Fruit fly (Drosophila melanogaster) whole organism, pupa: ENCODE data around the gene CG31176.

Experiments
- CG10348 ChIP-seq: fragments of 200-800 bp; sonication (Bioruptor generic); IDR thresholded peaks from 2 replicates; pipeline ENCODE4 v1.3.6; 2022; ENCODE audit warnings: missing biosample characterization, missing genetic modification characterization
- CG12605 ChIP-seq: fragments of 200-800 bp; sonication (Bioruptor generic); IDR thresholded peaks from 2 replicates; pipeline ENCODE4 v1.3.6; 2022; ENCODE audit warnings: missing biosample characterization, missing genetic modification characterization
- CG13204 ChIP-seq: fragments of 200-800 bp; sonication (Bioruptor generic); optimal IDR thresholded peaks from 2 replicates; lab custom pipeline; 2018; ENCODE audit warnings: missing biosample characterization, mild to moderate bottlenecking, missing genetic modification characterization, moderate library complexity
- CG14655 ChIP-seq: fragments of 200-800 bp; sonication (Bioruptor generic); optimal IDR thresholded peaks from 3 replicates; lab custom pipeline; 2017; ENCODE audit warnings: mild to moderate bottlenecking, missing biosample characterization, missing genetic modification reagents, missing genetic modification characterization
- CG15710 ChIP-seq: fragments of 200-800 bp; sonication (Bioruptor generic); optimal IDR thresholded peaks from 2 replicates; lab custom pipeline; 2018; ENCODE audit warnings: missing biosample characterization, mild to moderate bottlenecking, missing genetic modification characterization, moderate library complexity
- CG17806 ChIP-seq: fragments of 200-800 bp; sonication (Bioruptor generic); optimal IDR thresholded peaks from 2 replicates; lab custom pipeline; 2018; ENCODE audit warnings: missing biosample characterization, mild to moderate bottlenecking, missing genetic modification characterization, moderate library complexity
- CG32121 ChIP-seq: fragments of 200-800 bp; sonication (Bioruptor generic); IDR thresholded peaks from 2 replicates; pipeline ENCODE4 v1.3.6; 2022; ENCODE audit warnings: missing biosample characterization, missing genetic modification characterization
- CG34367 ChIP-seq: fragments of 200-800 bp; sonication (Bioruptor generic); optimal IDR thresholded peaks from 2 replicates; lab custom pipeline; 2018; ENCODE audit warnings: missing biosample characterization, mild to moderate bottlenecking, missing genetic modification characterization
- CG4496 ChIP-seq: fragments of 200-800 bp; sonication (Bioruptor generic); IDR thresholded peaks from 3 replicates; pipeline ENCODE4 v1.3.6; 2022; ENCODE audit warnings: missing biosample characterization, missing genetic modification characterization
- CG8159 ChIP-seq: fragments of 200-800 bp; sonication (Bioruptor generic); optimal IDR thresholded peaks from 3 replicates; lab custom pipeline; 2018; ENCODE audit warnings: missing biosample characterization, mild to moderate bottlenecking, missing genetic modification characterization, moderate library complexity
- CG8301 ChIP-seq: fragments of 200-800 bp; sonication (Bioruptor generic); optimal IDR thresholded peaks from 2 replicates; lab custom pipeline; 2018; ENCODE audit warnings: missing biosample characterization, mild to moderate bottlenecking, missing genetic modification characterization
- CG9948 ChIP-seq: fragments of 200-800 bp; sonication (Bioruptor generic); optimal IDR thresholded peaks from 2 replicates; lab custom pipeline; 2018; ENCODE audit warnings: missing biosample characterization, mild to moderate bottlenecking, missing genetic modification characterization, moderate library complexity
- D1 ChIP-seq: fragments of 200-800 bp; sonication (Bioruptor generic); optimal IDR thresholded peaks from 2 replicates; lab custom pipeline; 2018; ENCODE audit warnings: missing biosample characterization, mild to moderate bottlenecking, missing genetic modification characterization, moderate library complexity
- EcR ChIP-seq: fragments of 200-800 bp; sonication (Bioruptor generic); optimal IDR thresholded peaks from 3 replicates; lab custom pipeline; 2019; ENCODE audit warnings: missing biosample characterization, missing genetic modification characterization, mild to moderate bottlenecking, moderate library complexity, missing genetic modification reagents
- Ets98B ChIP-seq: fragments of 200-800 bp; sonication (Bioruptor generic); IDR thresholded peaks from 2 replicates; pipeline ENCODE4 v1.3.6; 2022; ENCODE audit warnings: missing biosample characterization, missing genetic modification characterization
- Pif1A ChIP-seq: fragments of 200-800 bp; sonication (Bioruptor generic); optimal IDR thresholded peaks from 3 replicates; lab custom pipeline; 2016; ENCODE audit warnings: missing biosample characterization, missing genetic modification characterization
- Pif1B ChIP-seq: fragments of 200-800 bp; sonication (Bioruptor generic); optimal IDR thresholded peaks from 3 replicates; lab custom pipeline; 2016; ENCODE audit warnings: missing biosample characterization, missing genetic modification characterization
- Snoo ChIP-seq: fragments of 200-800 bp; sonication (Bioruptor generic); optimal IDR thresholded peaks from 3 replicates; lab custom pipeline; 2017; ENCODE audit warnings: missing biosample characterization, mild to moderate bottlenecking, missing genetic modification characterization, inconsistent platforms
- fd96Ca ChIP-seq: fragments of 200-800 bp; sonication (Bioruptor generic); IDR thresholded peaks from 3 replicates; pipeline ENCODE4 v1.3.6; 2022; ENCODE audit warnings: missing biosample characterization, missing genetic modification characterization
- gl ChIP-seq: fragments of 200-800 bp; sonication (Bioruptor generic); optimal IDR thresholded peaks from 2 replicates; lab custom pipeline; 2018; ENCODE audit warnings: missing biosample characterization, mild to moderate bottlenecking, missing genetic modification characterization
- rn ChIP-seq: fragments of 200-800 bp; sonication (Bioruptor generic); IDR thresholded peaks from 2 replicates; pipeline ENCODE4 v1.3.6; 2022; ENCODE audit warnings: missing biosample characterization, missing genetic modification characterization

The CG31176 gene

dm6 chr3R:21662501-21663007, 56.9 kb downstream of the CG31176 start, which contains the start of gene Archease:
Archease (minus strand) TSS chr3R:21662972.
- TF ChIP-seq CG8301 (tag; lab: Kevin White, UChicago) = no peak
- no peak for TF ChIP-seq D1 (tag; lab: Kevin White, UChicago)
- TF ChIP-seq Pif1A (GFP tag; lab: Kevin White, UChicago) = no peak
- TF ChIP-seq Snoo (tag; lab: Kevin White, UChicago) = peak; percentile 65
- TF ChIP-seq CG15710 (tag; lab: Kevin White, UChicago) = peak; percentile 59
- TF ChIP-seq CG12605 = peak; percentile 77; the same call in 1 of the 2 replicates
- TF ChIP-seq CG13204 (GFP tag; lab: Kevin White, UChicago) = no peak
- TF ChIP-seq CG32121 = peak; percentile 64; the same call in 1 of the 2 replicates
- peak; percentile 50 for TF ChIP-seq CG9948 (tag; lab: Kevin White, UChicago)
- no peak for TF ChIP-seq rn (GFP tag; lab: Robert Waterston, UW)
- TF ChIP-seq CG17806 (tag; lab: Kevin White, UChicago) = peak; percentile 65
- TF ChIP-seq gl = peak; percentile 26
- TF ChIP-seq CG34367 (tag; lab: Kevin White, UChicago) = peak; percentile 6
- TF ChIP-seq Pif1B (GFP tag; lab: Kevin White, UChicago) = no peak
- no peak for TF ChIP-seq fd96Ca (GFP tag; lab: Robert Waterston, UW)
- TF ChIP-seq EcR (GFP tag; lab: Kevin White, UChicago) = peak; percentile 18
- TF ChIP-seq CG4496 (GFP tag; lab: Robert Waterston, UW) = peak; percentile 68
- TF ChIP-seq CG10348 = no peak
- TF ChIP-seq Ets98B (GFP tag; lab: Robert Waterston, UW) = peak; percentile 81
- no peak for TF ChIP-seq CG14655
- no peak for TF ChIP-seq CG8159 (tag; lab: Kevin White, UChicago)
- TF ChIP-seq, all 21 proteins: peak for 11

dm6 chr3R:21660659-21661126, 58.8 kb downstream of the CG31176 start, which contains the start of gene E2f1:
E2f1 (minus strand) TSS chr3R:21660871.
- peak; percentile 3 for TF ChIP-seq CG13204 (GFP tag; lab: Kevin White, UChicago)
- TF ChIP-seq rn (GFP tag; lab: Robert Waterston, UW) = no peak
- no peak for TF ChIP-seq CG15710 (tag; lab: Kevin White, UChicago)
- 0 out of 2 replicates have a peak, but pooled peaks have one; percentile 10 for TF ChIP-seq CG32121
- peak; percentile 7; the same call in 1 of the 2 replicates for TF ChIP-seq CG12605
- TF ChIP-seq CG4496 (GFP tag; lab: Robert Waterston, UW) = peak; percentile 10; the same call in 1 of the 3 replicates
- peak; percentile 23 for TF ChIP-seq EcR (GFP tag; lab: Kevin White, UChicago)

DNA sequence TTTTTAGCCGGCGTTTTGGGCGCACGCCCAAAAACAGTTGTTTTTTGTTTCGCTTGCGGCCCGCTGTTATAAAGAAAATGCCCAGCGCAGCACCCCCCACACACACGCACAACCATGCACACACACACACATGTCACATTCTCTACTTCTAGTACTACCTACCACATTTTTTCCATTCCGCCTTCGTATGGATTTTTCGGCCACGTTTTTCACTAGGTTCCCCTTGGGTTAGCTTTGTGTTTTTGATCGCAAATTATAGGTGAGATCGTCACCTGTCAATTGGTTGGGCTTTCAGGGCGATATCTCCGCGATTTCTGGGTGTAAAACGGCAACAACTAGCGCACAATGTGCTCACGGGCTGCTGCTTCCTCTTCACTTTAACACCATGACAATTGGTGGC, 59.4 kb downstream of the CG31176 start:
- TF ChIP-seq CG32121 = no peak
- peak; percentile 5 for TF ChIP-seq CG13204 (GFP tag; lab: Kevin White, UChicago)

dm6 chr3R:21658752-21659468, 60.5 kb downstream of the CG31176 start:
- TF ChIP-seq Pif1A (GFP tag; lab: Kevin White, UChicago) (no peak), CG9948 (tag; lab: Kevin White, UChicago) (no peak), EcR (GFP tag; lab: Kevin White, UChicago) (peak; percentile 45), CG32121 (no peak)

DNA sequence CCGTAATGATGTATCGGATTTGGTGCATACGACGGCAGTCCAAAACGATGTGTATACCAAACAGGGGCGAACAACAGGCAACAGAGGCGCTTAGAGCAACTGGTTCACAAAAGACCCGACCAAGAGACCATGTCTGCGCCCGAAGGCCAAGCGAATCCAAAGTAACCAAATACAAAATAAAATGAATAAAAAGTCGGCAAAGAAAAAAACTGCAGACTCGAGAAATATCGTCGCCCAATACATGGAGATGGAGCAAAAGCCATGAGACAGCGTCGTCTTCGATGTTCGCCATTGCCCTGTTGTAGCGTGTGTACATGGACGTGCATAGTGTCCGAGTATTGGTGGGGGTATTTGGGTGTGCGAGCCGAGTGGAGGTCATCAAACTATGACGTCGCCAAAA, 61.2 kb downstream of the CG31176 start:
- TF ChIP-seq CG13204 (GFP tag; lab: Kevin White, UChicago) (peak; percentile 18), D1 (tag; lab: Kevin White, UChicago) (no peak), rn (GFP tag; lab: Robert Waterston, UW) (no peak), CG17806 (tag; lab: Kevin White, UChicago) (no peak), CG34367 (tag; lab: Kevin White, UChicago) (no peak), CG14655 (no peak), CG32121 (no peak), gl (no peak), CG8159 (tag; lab: Kevin White, UChicago) (no peak), Pif1B (GFP tag; lab: Kevin White, UChicago) (no peak), Snoo (tag; lab: Kevin White, UChicago) (no peak), CG12605 (no peak), CG9948 (tag; lab: Kevin White, UChicago) (no peak), CG8301 (tag; lab: Kevin White, UChicago) (no peak), Pif1A (GFP tag; lab: Kevin White, UChicago) (no peak), CG10348 (no peak), fd96Ca (GFP tag; lab: Robert Waterston, UW) (no peak), EcR (GFP tag; lab: Kevin White, UChicago) (peak; percentile 83)

- TF ChIP-seq CG14655 (no peak), Pif1B (GFP tag; lab: Kevin White, UChicago) (no peak), Snoo (tag; lab: Kevin White, UChicago) (no peak), gl (no peak), CG32121 (no peak), CG8301 (tag; lab: Kevin White, UChicago) (no peak), CG9948 (tag; lab: Kevin White, UChicago) (no peak), CG10348 (no peak), Pif1A (GFP tag; lab: Kevin White, UChicago) (no peak), CG17806 (tag; lab: Kevin White, UChicago) (no peak), CG15710 (tag; lab: Kevin White, UChicago) (no peak), CG12605 (no peak), CG8159 (tag; lab: Kevin White, UChicago) (no peak), Ets98B (GFP tag; lab: Robert Waterston, UW) (no peak), CG4496 (GFP tag; lab: Robert Waterston, UW) (no peak), CG13204 (GFP tag; lab: Kevin White, UChicago) (no peak), rn (GFP tag; lab: Robert Waterston, UW) (no peak), EcR (GFP tag; lab: Kevin White, UChicago) (no peak), D1 (tag; lab: Kevin White, UChicago) (no peak), fd96Ca (GFP tag; lab: Robert Waterston, UW) (no peak; the same call in 2 of the 3 replicates)
These were observed 61.9 kb downstream of the CG31176 start for dm6 chr3R:21657489-21658018.
